Fruit fly (Drosophila melanogaster): Measurements from ENCODE around the gene Kdsr.

dm6 chr3R:25241507-25242070 is 20.7 kb downstream of the Kdsr start, which contains the start of gene CG11854:
- TF ChIP-seq kay (GFP tag; ENCODE audit: borderline replicate concordance) (no peak), CG7045 (GFP tag; optimal IDR thresholded peaks at IDR 0.05) (no peak), cic (GFP tag; optimal IDR thresholded peaks at IDR 0.05) (no peak), bab1 (GFP tag; optimal IDR thresholded peaks at IDR 0.05) (no peak)
